Worm (Caenorhabditis elegans): ENCODE results near the gene srj-5.

The srj-5 gene

ce11 chrV:683858-684257, 31.0 kb upstream of the srj-5 start, which contains the start of gene F31F4.1:
Gene F31F4.1, plus strand, starts transcription at chrV:684060.
- TF ChIP-seq mep-1 (tag; optimal IDR thresholded peaks at IDR 0.05) = no peak
- TF ChIP-seq pha-4 (tag; optimal IDR thresholded peaks at IDR 0.05) = no peak
- no peak for TF ChIP-seq elt-3 (tag; optimal IDR thresholded peaks at IDR 0.05)
- no peak for TF ChIP-seq mab-5 (tag; optimal IDR thresholded peaks at IDR 0.05)
- TF ChIP-seq unc-39 (tag; optimal IDR thresholded peaks at IDR 0.05) = no peak
- TF ChIP-seq zip-8 (tag; optimal IDR thresholded peaks at IDR 0.05) = no peak
- no peak for TF ChIP-seq elt-1 (tag; optimal IDR thresholded peaks at IDR 0.05; ENCODE audit: borderline replicate concordance, insufficient read depth)
- no peak for TF ChIP-seq nhr-2 (tag; optimal IDR thresholded peaks at IDR 0.05)
- TF ChIP-seq unc-62 (GFP tag; optimal IDR thresholded peaks at IDR 0.05) = no peak
- TF ChIP-seq M03D4.4 (tag; optimal IDR thresholded peaks at IDR 0.05) = no peak
- no peak for TF ChIP-seq ceh-83 (GFP tag; optimal IDR thresholded peaks at IDR 0.05)
- no peak for TF ChIP-seq ztf-11 (tag; optimal IDR thresholded peaks at IDR 0.05)
- TF ChIP-seq nhr-12 (tag; optimal IDR thresholded peaks at IDR 0.05) = no peak

ce11 chrV:682031-682430, 29.2 kb upstream of the srj-5 start, which contains the start of gene srx-23:
Gene srx-23, plus strand, starts transcription at chrV:682331.
- TF ChIP-seq ceh-83 (GFP tag; optimal IDR thresholded peaks at IDR 0.05) (no peak), sem-2 (GFP tag; optimal IDR thresholded peaks at IDR 0.05) (no peak), mep-1 (tag; optimal IDR thresholded peaks at IDR 0.05) (no peak), ham-2 (GFP tag; optimal IDR thresholded peaks at IDR 0.05) (no peak), pha-4 (tag; optimal IDR thresholded peaks at IDR 0.05) (no peak), ceh-39 (tag; optimal IDR thresholded peaks at IDR 0.05) (no peak), nhr-28 (tag; optimal IDR thresholded peaks at IDR 0.05) (no peak), blmp-1 (tag; optimal IDR thresholded peaks at IDR 0.05) (no peak), hlh-1 (tag; optimal IDR thresholded peaks at IDR 0.05) (no peak), ceh-43 (GFP tag; optimal IDR thresholded peaks at IDR 0.05) (no peak)

ce11 chrV:679663-680062, 26.8 kb upstream of the srj-5 start, which contains the start of gene srx-22:
Gene srx-22, plus strand, starts transcription at chrV:679963.
- TF ChIP-seq sem-2 (GFP tag; optimal IDR thresholded peaks at IDR 0.05) = no peak
- no peak for TF ChIP-seq elt-3 (tag; optimal IDR thresholded peaks at IDR 0.05)
- no peak for TF ChIP-seq snpc-4 (tag; optimal IDR thresholded peaks at IDR 0.05)
- TF ChIP-seq sptf-1 (tag; optimal IDR thresholded peaks at IDR 0.05) = no peak
- TF ChIP-seq ceh-43 (GFP tag; optimal IDR thresholded peaks at IDR 0.05) = no peak
- no peak for TF ChIP-seq mab-5 (tag; optimal IDR thresholded peaks at IDR 0.05)
- TF ChIP-seq lin-13 (tag; optimal IDR thresholded peaks at IDR 0.05) = no peak
- TF ChIP-seq cnd-1 (tag; optimal IDR thresholded peaks at IDR 0.05) = no peak
- no peak for TF ChIP-seq pha-4 (tag; optimal IDR thresholded peaks at IDR 0.05)
- no peak for TF ChIP-seq M03D4.4 (tag; optimal IDR thresholded peaks at IDR 0.05)
- TF ChIP-seq nhr-237 (tag; optimal IDR thresholded peaks at IDR 0.05) = no peak
- no peak for TF ChIP-seq blmp-1 (tag; optimal IDR thresholded peaks at IDR 0.05)
- no peak for TF ChIP-seq unc-62 (GFP tag; optimal IDR thresholded peaks at IDR 0.05)

DNA sequence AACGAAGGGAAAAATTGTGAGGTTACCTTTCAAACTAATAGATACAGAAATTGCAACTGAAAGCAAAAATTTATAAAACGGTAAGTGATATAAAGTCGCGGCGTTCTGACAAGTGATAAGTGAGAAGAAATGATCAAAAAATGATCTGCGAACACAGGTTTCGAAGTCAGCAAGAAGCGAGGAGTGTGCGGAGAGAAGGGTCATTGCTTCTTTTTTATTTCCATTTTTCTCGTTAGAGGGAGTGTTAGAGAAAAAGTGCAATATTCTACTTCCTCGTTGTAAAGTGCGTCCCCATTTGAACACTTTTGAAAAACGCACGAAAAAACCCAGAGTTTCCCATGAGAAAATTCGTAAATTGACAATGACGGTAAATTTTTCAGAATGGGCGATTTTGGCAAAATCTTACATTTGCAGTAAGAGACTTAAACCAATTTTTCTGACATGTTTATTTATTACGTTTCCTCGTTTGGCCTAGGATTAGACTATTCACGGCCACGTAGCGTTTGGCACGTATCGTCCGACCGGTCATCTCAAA, 23.8 kb upstream of the srj-5 start, which contains the start of the genes fbxa-72 and srx-21:
fbxa-72 (minus strand) TSS at position 204 of the 535 bp plus-strand sequence.
srx-21 (plus strand) TSS at position 485 of the 535 bp plus-strand sequence.
- TF ChIP-seq mls-2 (tag; optimal IDR thresholded peaks at IDR 0.05) = no peak
- no peak for TF ChIP-seq nhr-12 (tag; optimal IDR thresholded peaks at IDR 0.05)
- TF ChIP-seq pha-4 (tag; optimal IDR thresholded peaks at IDR 0.05) = no peak
- no peak for TF ChIP-seq unc-39 (tag; optimal IDR thresholded peaks at IDR 0.05)
- TF ChIP-seq lsy-2 (tag; optimal IDR thresholded peaks at IDR 0.05) = no peak
- no peak for TF ChIP-seq drap-1 (GFP tag; optimal IDR thresholded peaks at IDR 0.05)
- no peak for TF ChIP-seq unc-120 (tag; optimal IDR thresholded peaks at IDR 0.05; ENCODE audit: poor library complexity, severe bottlenecking)
- no peak for TF ChIP-seq lin-13 (tag; optimal IDR thresholded peaks at IDR 0.05)

DNA sequence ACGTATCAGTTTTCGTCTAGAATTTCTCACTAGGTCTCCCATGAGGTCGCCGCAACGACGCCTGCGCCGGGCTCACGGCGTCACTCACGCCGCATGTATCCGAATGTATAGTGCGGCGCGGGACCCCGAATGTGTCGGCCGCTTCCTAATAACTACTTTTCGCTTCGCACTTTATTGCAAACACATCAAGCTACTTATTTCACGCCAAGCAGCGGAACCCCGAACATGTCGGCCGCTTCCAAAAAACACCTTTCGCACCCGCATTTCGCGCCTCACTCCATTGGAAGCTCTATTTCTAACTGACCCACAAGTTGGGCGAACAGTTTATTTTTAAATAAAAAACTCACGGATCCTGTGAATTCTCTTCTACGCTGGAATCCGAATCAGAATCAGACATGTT, 23.2 kb upstream of the srj-5 start:
- TF ChIP-seq cnd-1 (tag; optimal IDR thresholded peaks at IDR 0.05) (no peak), lsy-2 (tag; optimal IDR thresholded peaks at IDR 0.05) (no peak), elt-3 (tag; optimal IDR thresholded peaks at IDR 0.05) (no peak), ces-1 (GFP tag; optimal IDR thresholded peaks at IDR 0.05) (no peak), bed-3 (GFP tag; optimal IDR thresholded peaks at IDR 0.05) (no peak), nhr-237 (tag; optimal IDR thresholded peaks at IDR 0.05) (no peak), lin-13 (tag; optimal IDR thresholded peaks at IDR 0.05) (no peak)

Measured in whole organism, mixed stage, embryonic.